Worm (Caenorhabditis elegans) whole organism, L3 larva: ENCODE results near the gene D2063.1.

Source experiments
- R02D3.7 ChIP-seq: fragments of 150-350 bp; optimal IDR thresholded peaks from 2 replicates; lab custom pipeline; 2014; ENCODE audit warnings: missing biosample characterization, missing genetic modification characterization
- ZK546.5 ChIP-seq: sonication (generic microtip); optimal IDR thresholded peaks from 2 replicates; lab custom pipeline; 2017; ENCODE audit warnings: missing biosample characterization, missing genetic modification characterization
- aly-2 ChIP-seq: fragments of 150-350 bp; optimal IDR thresholded peaks from 2 replicates; lab custom pipeline; 2014; ENCODE audit warnings: missing biosample characterization, missing genetic modification characterization
- ama-1 ChIP-seq: fragments of 150-350 bp; optimal IDR thresholded peaks from 2 replicates; lab custom pipeline; 2018
- ceh-16 ChIP-seq: sonication (generic microtip); optimal IDR thresholded peaks from 2 replicates; lab custom pipeline; 2017; ENCODE audit warnings: missing biosample characterization, missing genetic modification characterization
- ceh-28 ChIP-seq: fragments of 150-350 bp; optimal IDR thresholded peaks from 2 replicates; lab custom pipeline; 2014; ENCODE audit warnings: missing biosample characterization, missing genetic modification reagents, missing genetic modification characterization
- ceh-9 ChIP-seq: sonication (generic microtip); optimal IDR thresholded peaks from 2 replicates; lab custom pipeline; 2018; ENCODE audit warnings: missing biosample characterization, missing genetic modification characterization
- daf-12 ChIP-seq: fragments of 150-350 bp; optimal IDR thresholded peaks from 2 replicates; lab custom pipeline; 2014; ENCODE audit warnings: missing biosample characterization, missing genetic modification reagents, missing genetic modification characterization
- egl-27 ChIP-seq: sonication (generic microtip); optimal IDR thresholded peaks from 4 replicates; lab custom pipeline; 2017; ENCODE audit warnings: missing biosample characterization, missing genetic modification reagents, missing genetic modification characterization
- egl-5 ChIP-seq: fragments of 150-350 bp; optimal IDR thresholded peaks from 2 replicates; lab custom pipeline; 2017; ENCODE audit warnings: missing biosample characterization, missing genetic modification reagents, missing genetic modification characterization, inconsistent platforms
- elt-2 ChIP-seq: sonication (generic microtip); optimal IDR thresholded peaks from 2 replicates; lab custom pipeline; 2016; ENCODE audit warnings: missing genetic modification reagents, mild to moderate bottlenecking, missing genetic modification characterization, missing compliant biosample characterization
- elt-3 ChIP-seq, 3 experiments: fragments of 150-350 bp in 1 of 3; sonication (generic microtip) in 2 of 3; optimal IDR thresholded peaks; 2 replicates in 2 of 3; 4 replicates in 1 of 3; lab custom pipeline; 2014 to 2017; ENCODE audit warnings: missing biosample characterization in 3 of 3, missing genetic modification characterization in 3 of 3
- eor-1 ChIP-seq, 2 experiments: fragments of 150-350 bp; optimal IDR thresholded peaks; 2 replicates each; lab custom pipeline; 2014 to 2018; ENCODE audit warnings: missing biosample characterization in 2 of 2, missing genetic modification characterization in 2 of 2
- fos-1 ChIP-seq: fragments of 150-350 bp; optimal IDR thresholded peaks from 2 replicates; lab custom pipeline; 2014; ENCODE audit warnings: missing biosample characterization, missing genetic modification characterization
- hmg-11 ChIP-seq: sonication (generic microtip); optimal IDR thresholded peaks from 2 replicates; lab custom pipeline; 2016; ENCODE audit warnings: missing genetic modification characterization, missing compliant biosample characterization
- jun-1 ChIP-seq: fragments of 150-350 bp; optimal IDR thresholded peaks from 2 replicates; lab custom pipeline; 2014; ENCODE audit warnings: missing biosample characterization, missing genetic modification reagents, missing genetic modification characterization
- lin-15B ChIP-seq: fragments of 150-350 bp; optimal IDR thresholded peaks from 2 replicates; lab custom pipeline; 2014; ENCODE audit warnings: missing biosample characterization, missing genetic modification characterization
- lin-39 ChIP-seq: fragments of 150-350 bp; optimal IDR thresholded peaks from 2 replicates; lab custom pipeline; 2018; ENCODE audit warnings: missing biosample characterization, missing genetic modification reagents, missing genetic modification characterization
- lsy-12 ChIP-seq: sonication (generic microtip); optimal IDR thresholded peaks from 2 replicates; lab custom pipeline; 2016; ENCODE audit warnings: mild to moderate bottlenecking, missing genetic modification characterization, missing compliant biosample characterization
- mdl-1 ChIP-seq: fragments of 150-350 bp; optimal IDR thresholded peaks from 2 replicates; lab custom pipeline; 2014; ENCODE audit warnings: missing biosample characterization, missing genetic modification characterization
- nfya-1 ChIP-seq: sonication (generic microtip); optimal IDR thresholded peaks from 2 replicates; lab custom pipeline; 2017; ENCODE audit warnings: missing genetic modification characterization, mild to moderate bottlenecking, missing compliant biosample characterization, antibody characterized with exemption, moderate library complexity; ENCODE audit not compliant: insufficient read depth
- nhr-11 ChIP-seq: fragments of 150-350 bp; optimal IDR thresholded peaks from 2 replicates; lab custom pipeline; 2014; ENCODE audit warnings: missing biosample characterization, missing genetic modification characterization
- nhr-23 ChIP-seq: fragments of 150-350 bp; optimal IDR thresholded peaks from 2 replicates; lab custom pipeline; 2014; ENCODE audit warnings: missing biosample characterization, missing genetic modification reagents, missing genetic modification characterization
- nhr-237 ChIP-seq: fragments of 150-350 bp; optimal IDR thresholded peaks from 2 replicates; lab custom pipeline; 2014; ENCODE audit warnings: missing biosample characterization, missing genetic modification characterization
- nhr-25 ChIP-seq: sonication (generic microtip); optimal IDR thresholded peaks from 2 replicates; lab custom pipeline; 2017; ENCODE audit warnings: missing biosample characterization, missing genetic modification characterization
- nhr-28 ChIP-seq: fragments of 150-350 bp; optimal IDR thresholded peaks from 2 replicates; lab custom pipeline; 2014; ENCODE audit warnings: missing biosample characterization, missing genetic modification characterization
- nhr-43 ChIP-seq: sonication (generic microtip); optimal IDR thresholded peaks from 2 replicates; lab custom pipeline; 2016; ENCODE audit warnings: mild to moderate bottlenecking, missing genetic modification characterization, missing compliant biosample characterization; ENCODE audit not compliant: poor library complexity, severe bottlenecking
- pha-4 ChIP-seq: fragments of 150-350 bp; optimal IDR thresholded peaks from 2 replicates; lab custom pipeline; 2014; ENCODE audit warnings: missing biosample characterization, missing genetic modification reagents, missing genetic modification characterization
- pqm-1 ChIP-seq: fragments of 150-350 bp; optimal IDR thresholded peaks from 2 replicates; lab custom pipeline; 2017; ENCODE audit warnings: missing biosample characterization, missing genetic modification characterization, inconsistent platforms
- snpc-4 ChIP-seq: fragments of 150-350 bp; optimal IDR thresholded peaks from 2 replicates; lab custom pipeline; 2014; ENCODE audit warnings: missing biosample characterization, missing genetic modification characterization
- tbx-2 ChIP-seq: sonication (generic microtip); optimal IDR thresholded peaks from 2 replicates; lab custom pipeline; 2016; ENCODE audit warnings: mild to moderate bottlenecking, missing genetic modification characterization, missing compliant biosample characterization
- unc-39 ChIP-seq: sonication (generic microtip); optimal IDR thresholded peaks from 4 replicates; lab custom pipeline; 2017; ENCODE audit warnings: missing biosample characterization, missing genetic modification characterization
- unc-62 ChIP-seq: fragments of 150-350 bp; sonication (generic microtip); optimal IDR thresholded peaks from 4 replicates; lab custom pipeline; 2014; ENCODE audit warnings: missing biosample characterization, missing genetic modification reagents, missing genetic modification characterization
- ztf-11 ChIP-seq: fragments of 150-350 bp; optimal IDR thresholded peaks from 2 replicates; lab custom pipeline; 2014; ENCODE audit warnings: missing biosample characterization, missing genetic modification characterization
- ztf-4 ChIP-seq: fragments of 150-350 bp; optimal IDR thresholded peaks from 2 replicates; lab custom pipeline; 2014; ENCODE audit warnings: missing biosample characterization, missing genetic modification characterization

The D2063.1 gene

DNA sequence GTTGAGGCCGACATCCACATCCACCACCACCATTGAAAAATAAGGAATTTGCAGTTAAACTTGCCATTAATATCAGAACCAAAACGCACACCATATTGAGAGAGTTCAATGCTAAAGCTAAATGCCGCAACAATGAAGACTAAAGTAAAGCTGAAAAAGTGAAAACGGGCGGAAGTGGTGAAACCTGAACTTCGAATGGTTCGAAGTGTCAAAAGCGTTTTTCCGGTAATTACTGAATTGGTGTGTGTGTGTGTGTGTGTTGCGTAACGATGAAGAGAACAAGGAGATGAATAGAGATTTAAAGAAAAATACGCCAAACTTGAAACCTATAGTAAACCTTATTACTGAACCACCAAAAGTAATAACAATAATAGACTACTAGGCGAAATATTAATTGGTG lies 37.6 kb downstream of the D2063.1 start, which contains the start of gene grl-13:
Gene grl-13, minus strand, starts transcription at position 101 of the 400 bp plus-strand sequence.
- no peak for TF ChIP-seq daf-12 (tag; lab: Kevin White, UChicago)
- TF ChIP-seq ama-1 = no peak
- TF ChIP-seq lin-39 (tag; lab: Kevin White, UChicago) = no peak
- no peak for TF ChIP-seq nhr-28 (tag; lab: Kevin White, UChicago)
- no peak for TF ChIP-seq fos-1
- TF ChIP-seq unc-62 (GFP tag; lab: Kevin White, UChicago) = no peak
- no peak for TF ChIP-seq pha-4 (tag; lab: Kevin White, UChicago)

DNA sequence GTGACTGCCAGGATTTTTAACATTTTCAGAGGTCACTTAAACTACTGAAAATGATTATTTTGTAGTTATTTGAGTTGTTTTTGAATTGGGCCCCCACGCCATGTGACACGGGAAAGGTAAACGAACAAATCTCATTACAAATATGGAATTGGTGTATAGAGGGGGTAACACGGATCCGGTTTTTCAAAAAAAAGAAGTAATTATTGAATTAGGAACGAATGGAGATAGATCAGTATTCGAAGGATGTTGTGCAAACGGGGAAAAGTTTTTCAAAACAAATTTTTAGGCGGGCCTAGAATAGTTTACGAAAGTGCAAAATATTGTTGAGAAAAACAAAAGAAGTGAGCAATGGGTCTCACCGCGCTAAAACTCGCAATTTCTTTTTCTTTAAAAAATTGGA lies 39.5 kb downstream of the D2063.1 start, which contains the start of gene F32D1.11:
Gene F32D1.11, minus strand, starts transcription at position 101 of the 400 bp plus-strand sequence.
- TF ChIP-seq ceh-28 (tag; lab: Kevin White, UChicago) = no peak
- TF ChIP-seq jun-1 (tag; lab: Kevin White, UChicago) = no peak
- no peak for TF ChIP-seq daf-12 (tag; lab: Kevin White, UChicago)
- TF ChIP-seq tbx-2 (tag; lab: Kevin White, UChicago) = no peak
- no peak for TF ChIP-seq eor-1 (tag; optimal IDR thresholded peaks at IDR 0.05; lab: Kevin White, UChicago)
- no peak for TF ChIP-seq ZK546.5 (tag; lab: Kevin White, UChicago)
- TF ChIP-seq nhr-11 (tag; lab: Kevin White, UChicago) = no peak
- no peak for TF ChIP-seq ztf-4 (tag; lab: Kevin White, UChicago)
- no peak for TF ChIP-seq R02D3.7 (tag; lab: Kevin White, UChicago)

DNA sequence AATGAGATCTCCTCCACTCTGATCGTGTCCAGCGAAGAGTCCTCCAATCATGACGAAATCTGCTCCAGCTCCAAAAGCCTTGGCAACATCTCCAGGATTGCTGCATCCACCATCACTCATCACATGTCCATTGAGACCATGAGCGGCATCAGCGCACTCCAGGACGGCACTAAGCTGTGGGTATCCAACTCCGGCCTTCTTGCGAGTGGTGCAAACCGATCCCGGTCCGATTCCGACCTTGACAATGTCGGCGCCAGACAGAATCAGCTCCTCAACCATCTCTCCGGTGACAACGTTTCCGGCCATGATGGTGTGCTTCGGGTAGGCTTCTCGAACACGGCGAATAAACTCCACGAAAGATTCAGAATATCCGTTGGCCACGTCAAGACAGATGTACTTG lies 43.6 kb downstream of the D2063.1 start:
- TF ChIP-seq snpc-4 (tag; lab: Kevin White, UChicago) = no peak
- no peak for TF ChIP-seq ceh-16 (tag; lab: Kevin White, UChicago)
- no peak for TF ChIP-seq eor-1 (tag; optimal IDR thresholded peaks at IDR 0.05; lab: Kevin White, UChicago)
- TF ChIP-seq ama-1 = no peak
- no peak for TF ChIP-seq egl-5 (tag; lab: Kevin White, UChicago)
- no peak for TF ChIP-seq egl-27 (tag; lab: Kevin White, UChicago)
- no peak for TF ChIP-seq unc-39 (tag; lab: Kevin White, UChicago)
- no peak for TF ChIP-seq nhr-28 (tag; lab: Kevin White, UChicago)
- TF ChIP-seq nfya-1 (tag; lab: Kevin White, UChicago) = no peak
- no peak for TF ChIP-seq nhr-43 (tag; lab: Kevin White, UChicago)
- no peak for TF ChIP-seq lin-15B
- TF ChIP-seq pqm-1 (tag; lab: Kevin White, UChicago) = no peak
- TF ChIP-seq ztf-4 (tag; lab: Kevin White, UChicago) = no peak
- no peak for TF ChIP-seq mdl-1 (tag; lab: Kevin White, UChicago)
- TF ChIP-seq, all 47 proteins: peak for 0

DNA sequence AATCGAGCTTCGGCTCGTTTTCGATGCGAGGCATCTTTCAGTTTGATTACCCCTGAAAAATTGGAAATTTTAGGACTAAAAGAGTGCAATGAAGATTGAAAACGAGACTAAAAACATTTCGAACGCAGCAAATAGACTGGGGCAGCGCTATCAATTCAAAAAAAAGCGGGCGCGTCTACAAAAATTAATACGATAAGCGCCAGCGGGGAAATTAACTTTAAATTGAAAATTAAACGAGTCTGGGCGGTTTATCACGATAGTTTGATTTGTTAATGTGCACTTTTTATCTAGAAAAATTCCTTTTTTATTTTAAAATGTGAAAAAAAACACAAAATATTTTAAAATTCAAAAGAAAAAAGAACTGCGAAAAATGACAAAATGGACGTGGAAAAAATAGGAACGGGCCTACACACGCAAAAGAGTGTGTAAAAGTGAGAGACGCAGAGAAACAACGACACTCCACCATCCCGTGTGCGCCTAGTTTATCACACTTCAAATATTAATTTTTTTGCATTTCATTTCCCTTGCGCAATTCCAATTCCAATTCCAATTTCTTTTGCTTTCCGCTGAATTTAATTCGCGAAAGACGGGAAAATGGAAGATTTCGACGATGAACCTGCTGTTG lies 44.5 kb downstream of the D2063.1 start, which contains the start of the genes gmpr-1 and fipp-1:
Gene gmpr-1, minus strand, starts transcription at position 75 of the 625 bp plus-strand sequence.
Gene fipp-1, plus strand, starts transcription at position 499 of the 625 bp plus-strand sequence.
- TF ChIP-seq ztf-4 (tag; lab: Kevin White, UChicago) (no peak), nhr-25 (tag; lab: Kevin White, UChicago) (no peak), pha-4 (tag; lab: Kevin White, UChicago) (peak; percentile 48), egl-27 (tag; lab: Kevin White, UChicago) (no peak), nhr-237 (tag; lab: Kevin White, UChicago) (no peak), nfya-1 (tag; lab: Kevin White, UChicago) (peak; percentile 64), elt-3 (tag; optimal IDR thresholded peaks at IDR 0.05; lab: Kevin White, UChicago) (no peak), jun-1 (tag; lab: Kevin White, UChicago) (peak; percentile 24), aly-2 (no peak), lin-15B (peak; percentile 61), nhr-23 (peak; percentile 69), lin-39 (tag; lab: Kevin White, UChicago) (peak; percentile 16), ceh-9 (tag; lab: Kevin White, UChicago) (no peak), hmg-11 (tag; lab: Kevin White, UChicago) (peak; percentile 62), elt-2 (tag; lab: Kevin White, UChicago) (peak; percentile 74), egl-5 (tag; lab: Kevin White, UChicago) (no peak), ztf-11 (tag; lab: Kevin White, UChicago) (no peak), lsy-12 (tag; lab: Kevin White, UChicago) (no peak)
- TF ChIP-seq, all 47 proteins: peak for 8
